Worm (Caenorhabditis elegans) whole organism, L4 larva: ENCODE results near the gene Y39G8B.5.

ENCODE experiments used
- F10B5.3 ChIP-seq: sonication (generic microtip); optimal IDR thresholded peaks from 2 replicates; lab custom pipeline; 2016; ENCODE audit warnings: mild to moderate bottlenecking, missing genetic modification characterization, missing compliant biosample characterization
- F37D6.2 ChIP-seq: sonication (generic microtip); optimal IDR thresholded peaks from 2 replicates; lab custom pipeline; 2016; ENCODE audit warnings: mild to moderate bottlenecking, missing genetic modification characterization, missing compliant biosample characterization
- T20F7.1 ChIP-seq: fragments of 200-800 bp; sonication (Bioruptor generic); optimal IDR thresholded peaks from 2 replicates; lab custom pipeline; 2018; ENCODE audit warnings: mild to moderate bottlenecking, missing genetic modification characterization, missing compliant biosample characterization
- Y48G9A.11 ChIP-seq: fragments of 200-800 bp; sonication (Bioruptor generic); IDR thresholded peaks from 2 replicates; pipeline ENCODE4 v1.3.6; 2022; ENCODE audit warnings: missing genetic modification reagents, missing genetic modification characterization, missing compliant biosample characterization
- Y5F2A.4 ChIP-seq: fragments of 200-800 bp; sonication (Bioruptor generic); optimal IDR thresholded peaks from 2 replicates; lab custom pipeline; 2018; ENCODE audit warnings: mild to moderate bottlenecking, missing genetic modification characterization, missing compliant biosample characterization
- Y75B8A.6 ChIP-seq: fragments of 200-800 bp; sonication (Bioruptor generic); IDR thresholded peaks from 2 replicates; pipeline ENCODE4 v1.3.6; 2022; ENCODE audit warnings: missing genetic modification reagents, missing genetic modification characterization, missing compliant biosample characterization
- aly-2 ChIP-seq: sonication (generic microtip); optimal IDR thresholded peaks from 2 replicates; lab custom pipeline; 2018; ENCODE audit warnings: missing biosample characterization, missing genetic modification characterization
- ama-1 ChIP-seq: fragments of 150-350 bp; optimal IDR thresholded peaks from 2 replicates; lab custom pipeline; 2014; ENCODE audit warnings: inconsistent platforms, mixed read lengths
- attf-4 ChIP-seq: sonication (generic microtip); optimal IDR thresholded peaks from 3 replicates; lab custom pipeline; 2017; ENCODE audit warnings: missing biosample characterization, missing genetic modification characterization
- ceh-28 ChIP-seq: fragments of 150-350 bp; optimal IDR thresholded peaks from 2 replicates; lab custom pipeline; 2014; ENCODE audit warnings: missing biosample characterization, missing genetic modification reagents, missing genetic modification characterization
- ceh-82 ChIP-seq: sonication (generic microtip); optimal IDR thresholded peaks from 2 replicates; lab custom pipeline; 2017; ENCODE audit warnings: missing biosample characterization, missing genetic modification characterization
- ctbp-1 ChIP-seq: fragments of 200-800 bp; sonication (Bioruptor generic); IDR thresholded peaks from 2 replicates; pipeline ENCODE4 v1.3.6; 2022; ENCODE audit warnings: missing genetic modification reagents, missing genetic modification characterization, missing compliant biosample characterization
- daf-16 ChIP-seq, 3 experiments: sonication (generic microtip); optimal IDR thresholded peaks; 2 replicates each; lab custom pipeline; 2016 to 2017; ENCODE audit warnings: missing genetic modification characterization in 3 of 3, missing genetic modification reagents in 3 of 3, mild to moderate bottlenecking in 2 of 3, missing compliant biosample characterization in 2 of 3, missing biosample characterization in 1 of 3, moderate library complexity in 1 of 3
- dve-1 ChIP-seq: sonication (generic microtip); optimal IDR thresholded peaks from 2 replicates; lab custom pipeline; 2017; ENCODE audit warnings: antibody characterized with exemption, mild to moderate bottlenecking, missing genetic modification characterization, missing compliant biosample characterization; ENCODE audit not compliant: insufficient read depth
- egl-27 ChIP-seq: sonication (generic microtip); optimal IDR thresholded peaks from 3 replicates; lab custom pipeline; 2017; ENCODE audit warnings: missing biosample characterization, missing genetic modification reagents, missing genetic modification characterization
- egl-43 ChIP-seq: fragments of 200-800 bp; sonication (Bioruptor generic); IDR thresholded peaks from 2 replicates; pipeline ENCODE4 v1.3.6; 2022; ENCODE audit warnings: missing genetic modification reagents, missing genetic modification characterization, missing compliant biosample characterization
- fkh-10 ChIP-seq: fragments of 150-350 bp; optimal IDR thresholded peaks from 2 replicates; lab custom pipeline; 2014; ENCODE audit warnings: missing biosample characterization, missing genetic modification reagents, missing genetic modification characterization
- hlh-11 ChIP-seq: fragments of 200-800 bp; sonication (Bioruptor generic); optimal IDR thresholded peaks from 2 replicates; lab custom pipeline; 2018; ENCODE audit warnings: mild to moderate bottlenecking, missing genetic modification characterization, missing compliant biosample characterization
- hlh-30 ChIP-seq: sonication (generic microtip); optimal IDR thresholded peaks from 2 replicates; lab custom pipeline; 2017; ENCODE audit warnings: antibody characterized with exemption, mild to moderate bottlenecking, missing genetic modification characterization, missing compliant biosample characterization; ENCODE audit not compliant: insufficient read depth
- lin-1 ChIP-seq: fragments of 200-800 bp; sonication (Bioruptor generic); IDR thresholded peaks from 2 replicates; pipeline ENCODE4 v1.3.6; 2022; ENCODE audit warnings: missing genetic modification reagents, missing genetic modification characterization, missing compliant biosample characterization
- lin-38 ChIP-seq: fragments of 200-800 bp; sonication (Bioruptor generic); IDR thresholded peaks from 2 replicates; pipeline ENCODE4 v1.3.6; 2022; ENCODE audit warnings: missing genetic modification reagents, missing genetic modification characterization, missing compliant biosample characterization
- madf-5 ChIP-seq, 2 experiments: fragments of 200-800 bp; sonication (Bioruptor generic); IDR thresholded peaks; 2 replicates each; pipeline ENCODE4 v1.3.6; 2022; ENCODE audit warnings: missing compliant biosample characterization in 2 of 2, missing genetic modification characterization in 2 of 2
- mdl-1 ChIP-seq, 2 experiments: fragments of 150-350 bp in 1 of 2; sonication (generic microtip) in 1 of 2; optimal IDR thresholded peaks; 2 replicates each; lab custom pipeline; 2014 to 2017; ENCODE audit warnings: missing biosample characterization in 2 of 2, missing genetic modification characterization in 2 of 2
- nhr-10 ChIP-seq: fragments of 150-350 bp; optimal IDR thresholded peaks from 2 replicates; lab custom pipeline; 2014; ENCODE audit warnings: missing biosample characterization, missing genetic modification characterization
- nhr-111 ChIP-seq: fragments of 200-800 bp; sonication (Bioruptor generic); optimal IDR thresholded peaks from 2 replicates; lab custom pipeline; 2018; ENCODE audit warnings: mild to moderate bottlenecking, missing genetic modification characterization, missing compliant biosample characterization
- nhr-28 ChIP-seq: fragments of 150-350 bp; optimal IDR thresholded peaks from 2 replicates; lab custom pipeline; 2014; ENCODE audit warnings: missing biosample characterization, missing genetic modification characterization
- nhr-42 ChIP-seq: fragments of 200-800 bp; sonication (Bioruptor generic); IDR thresholded peaks from 2 replicates; pipeline ENCODE4 v1.3.6; 2022; ENCODE audit warnings: missing genetic modification characterization, missing compliant biosample characterization
- pha-4 ChIP-seq, 2 experiments: fragments of 150-350 bp in 1 of 2; fragments of 200-800 bp in 1 of 2; sonication (Bioruptor generic) in 1 of 2; IDR thresholded peaks in 1 of 2; optimal IDR thresholded peaks in 1 of 2; 2 replicates each; pipeline versions ENCODE4 v1.3.6 to Lab custom; 2014 to 2022; ENCODE audit warnings: missing genetic modification characterization in 2 of 2, missing genetic modification reagents in 2 of 2, missing biosample characterization in 1 of 2, missing compliant biosample characterization in 1 of 2
- php-3 ChIP-seq: fragments of 200-800 bp; sonication (Bioruptor generic); IDR thresholded peaks from 2 replicates; pipeline ENCODE4 v1.3.6; 2022; ENCODE audit warnings: missing genetic modification reagents, missing genetic modification characterization, missing compliant biosample characterization
- pqm-1 ChIP-seq: sonication (generic microtip); optimal IDR thresholded peaks from 2 replicates; lab custom pipeline; 2017; ENCODE audit warnings: missing biosample characterization, missing genetic modification characterization
- set-16 ChIP-seq: fragments of 200-800 bp; sonication (Bioruptor generic); IDR thresholded peaks from 2 replicates; pipeline ENCODE4 v1.3.6; 2022; ENCODE audit warnings: missing genetic modification reagents, missing genetic modification characterization, missing compliant biosample characterization
- snpc-4 ChIP-seq: fragments of 150-350 bp; optimal IDR thresholded peaks from 2 replicates; lab custom pipeline; 2014; ENCODE audit warnings: missing biosample characterization, missing genetic modification characterization
- tag-97 ChIP-seq: fragments of 200-800 bp; sonication (Bioruptor generic); IDR thresholded peaks from 2 replicates; pipeline ENCODE4 v1.3.6; 2022; ENCODE audit warnings: missing genetic modification characterization, missing compliant biosample characterization
- unc-130 ChIP-seq: sonication (generic microtip); optimal IDR thresholded peaks from 2 replicates; lab custom pipeline; 2016; ENCODE audit warnings: missing genetic modification reagents, missing genetic modification characterization, missing compliant biosample characterization

Gene Y39G8B.5

DNA sequence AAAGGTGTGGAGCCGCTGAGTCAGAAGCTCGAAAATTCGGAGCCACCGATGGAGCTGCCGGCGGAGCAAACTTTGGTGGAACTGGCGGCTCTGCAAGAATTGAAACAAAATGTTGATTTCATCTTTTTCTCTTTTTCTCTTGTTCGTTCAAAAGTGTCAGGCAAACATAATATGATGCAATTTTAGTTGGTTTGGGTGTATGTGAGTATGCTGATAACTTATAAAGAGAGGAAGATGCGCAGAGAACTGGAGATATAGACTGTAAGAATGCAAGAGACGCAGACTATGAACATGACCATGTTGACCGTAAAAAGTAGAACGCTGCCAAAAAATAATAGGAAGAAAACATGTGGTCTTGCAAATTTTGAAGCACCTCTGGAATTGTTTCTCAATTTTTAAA lies 37.6 kb downstream of the Y39G8B.5 start (continued):
- no peak for TF ChIP-seq Y75B8A.6 (GFP tag; lab: Robert Waterston, UW)
- TF ChIP-seq egl-27 (tag; lab: Kevin White, UChicago) = no peak
- TF ChIP-seq pqm-1 (tag; lab: Kevin White, UChicago) = peak; percentile 79
- TF ChIP-seq hlh-30 (tag; lab: Kevin White, UChicago) = peak; percentile 82
- no peak for TF ChIP-seq nhr-111 (GFP tag; lab: Kevin White, UChicago)
- TF ChIP-seq tag-97 (GFP tag; lab: Robert Waterston, UW) = no peak
- no peak for TF ChIP-seq ceh-28
- no peak for TF ChIP-seq aly-2 (tag; lab: Kevin White, UChicago)
- no peak for TF ChIP-seq ctbp-1 (GFP tag; lab: Robert Waterston, UW)
- TF ChIP-seq Y48G9A.11 (GFP tag; lab: Robert Waterston, UW) = no peak
- no peak for TF ChIP-seq nhr-10 (tag; lab: Kevin White, UChicago)
- no peak for TF ChIP-seq Y5F2A.4
- no peak for TF ChIP-seq unc-130 (GFP tag; lab: Kevin White, UChicago)
- no peak for TF ChIP-seq nhr-42 (GFP tag; lab: Robert Waterston, UW)
- peak; percentile 51; the same call in 1 of the 2 replicates for TF ChIP-seq lin-1 (GFP tag; lab: Robert Waterston, UW)
- TF ChIP-seq fkh-10 (GFP tag; lab: Kevin White, UChicago) = no peak
- TF ChIP-seq snpc-4 (tag; lab: Kevin White, UChicago) = no peak
- TF ChIP-seq F10B5.3 = no peak
- TF ChIP-seq, all 104 proteins: peak for 28

DNA sequence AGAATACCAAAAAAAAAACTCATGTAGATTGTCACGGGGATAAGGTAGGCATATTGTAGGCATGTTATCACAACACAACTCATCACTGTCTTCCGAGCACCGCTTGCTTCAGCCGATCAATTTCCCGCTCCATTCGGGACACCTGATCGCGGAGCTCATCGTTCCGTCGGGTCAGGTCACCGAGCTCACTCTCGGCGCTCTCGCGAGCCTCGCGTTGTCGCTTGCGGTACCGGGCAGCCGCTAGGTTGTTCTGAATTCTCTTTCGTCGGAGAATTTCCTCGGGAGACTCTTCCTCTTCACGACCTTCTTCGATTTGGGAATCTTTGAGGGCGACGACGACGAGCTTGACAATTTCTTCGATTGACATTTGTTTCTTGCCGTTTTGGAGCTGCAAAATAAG lies 39.7 kb downstream of the Y39G8B.5 start:
- TF ChIP-seq egl-43 (GFP tag; lab: Robert Waterston, UW) = 0 out of 2 replicates have a peak, but pooled peaks have one; percentile 56
- peak; percentile 94 for TF ChIP-seq set-16 (GFP tag; lab: Robert Waterston, UW)
- no peak for TF ChIP-seq F37D6.2 (tag; lab: Kevin White, UChicago)

DNA sequence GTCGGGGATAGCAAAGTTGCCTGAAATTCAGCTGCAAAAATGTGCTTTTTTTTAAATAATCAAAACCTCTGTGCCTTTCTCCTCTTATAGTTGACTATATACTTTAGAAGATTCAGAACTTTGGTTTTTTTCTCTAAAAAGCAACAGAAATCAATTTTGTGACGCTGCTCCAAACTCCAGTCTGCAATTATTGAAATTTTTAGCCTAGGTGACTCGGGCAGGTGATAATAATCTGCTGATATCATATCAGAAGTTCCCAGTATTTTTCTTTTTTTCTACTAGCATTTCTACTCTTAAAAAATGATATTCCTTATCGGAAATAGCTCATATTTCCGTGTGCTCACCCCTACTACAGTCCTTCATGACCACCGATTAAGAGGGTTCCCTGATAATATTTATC lies 42.4 kb downstream of the Y39G8B.5 start, which contains the start of gene sre-44:
Gene sre-44 (plus strand): TSS at position 301 of the 400 bp plus-strand sequence.
- TF ChIP-seq mdl-1 (tag; optimal IDR thresholded peaks at IDR 0.05; lab: Kevin White, UChicago) (no peak), ama-1 (lab: Kevin White, UChicago) (no peak), attf-4 (no peak)

DNA sequence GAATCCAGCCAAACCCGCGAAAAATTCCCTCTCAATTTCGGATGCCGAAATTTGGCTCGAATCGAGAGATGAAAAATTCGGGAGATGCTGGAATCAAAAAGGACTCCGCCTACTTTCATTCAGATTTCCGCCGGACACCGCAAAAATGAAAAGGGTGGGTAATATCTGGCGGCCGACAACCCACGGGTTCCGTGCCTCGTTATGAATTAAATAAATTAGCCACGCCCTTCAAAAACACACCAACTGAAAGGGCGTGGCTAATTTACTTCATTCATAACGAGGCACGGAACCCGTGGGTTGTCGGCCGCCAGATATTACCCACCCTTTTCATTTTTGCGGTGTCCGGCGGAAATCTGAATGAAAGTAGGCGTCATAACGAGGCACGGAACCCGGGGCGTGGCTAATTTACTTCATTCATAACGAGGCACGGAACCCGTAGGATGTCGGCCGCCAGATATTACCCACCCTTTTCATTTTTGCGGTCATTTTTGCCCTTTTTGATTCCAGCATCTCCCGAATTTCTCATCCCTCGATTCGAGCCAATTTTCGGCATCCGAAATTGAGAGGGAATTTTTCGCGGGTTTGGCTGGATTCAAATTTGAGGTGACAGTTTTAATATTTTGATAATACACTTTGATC lies 45.1 kb downstream of the Y39G8B.5 start:
- peak; percentile 37; the same call in 1 of the 2 replicates for TF ChIP-seq lin-38 (GFP tag; lab: Robert Waterston, UW)

DNA sequence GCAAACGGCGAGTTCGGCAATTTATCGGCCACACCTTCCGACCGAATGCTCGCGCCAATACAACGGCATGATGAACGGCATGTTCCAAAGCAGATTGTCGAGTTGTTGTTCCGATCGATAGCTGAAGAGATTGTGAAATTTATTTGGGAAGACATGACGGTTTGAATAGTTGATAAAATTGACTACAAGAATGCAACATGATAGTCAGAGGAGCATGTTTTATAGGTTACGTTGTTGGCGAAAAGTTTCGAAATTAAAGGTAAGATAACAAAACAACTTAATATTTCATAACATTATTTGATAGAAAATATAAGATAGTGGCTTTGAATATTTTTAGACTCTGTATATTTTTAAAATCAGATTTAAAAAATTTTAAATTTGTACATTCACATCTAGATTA lies 46.1 kb downstream of the Y39G8B.5 start:
- peak; percentile 24 for TF ChIP-seq dve-1 (tag; lab: Kevin White, UChicago)
- peak; percentile 2 for TF ChIP-seq nhr-28 (tag; lab: Kevin White, UChicago)
- no peak for TF ChIP-seq T20F7.1 (GFP tag; lab: Kevin White, UChicago)
- no peak for TF ChIP-seq daf-16 (GFP tag; optimal IDR thresholded peaks at IDR 0.05; lab: Kevin White, UChicago)
- TF ChIP-seq daf-16 (tag; optimal IDR thresholded peaks at IDR 0.05; lab: Kevin White, UChicago) = peak; percentile 38
- no peak for TF ChIP-seq ceh-82 (tag; lab: Kevin White, UChicago)
- TF ChIP-seq php-3 (GFP tag; lab: Robert Waterston, UW) = peak; percentile 55; the same call in 1 of the 2 replicates
- TF ChIP-seq madf-5 (GFP tag; IDR thresholded peaks at IDR 0.05; lab: Robert Waterston, UW) = no peak
- TF ChIP-seq hlh-11 (tag; lab: Kevin White, UChicago) = no peak
- TF ChIP-seq pqm-1 (tag; lab: Kevin White, UChicago) = peak; percentile 59
- TF ChIP-seq pha-4 (GFP tag; IDR thresholded peaks at IDR 0.05; lab: Robert Waterston, UW) = no peak
- TF ChIP-seq pha-4 (tag; optimal IDR thresholded peaks at IDR 0.05; lab: Kevin White, UChicago) = no peak
